Worm (Caenorhabditis elegans) whole organism, L1 larva: ENCODE results near the gene algn-8.

ENCODE experiments used
- F16B12.6 ChIP-seq: fragments of 150-350 bp; optimal IDR thresholded peaks from 2 replicates; lab custom pipeline; 2014; ENCODE audit warnings: missing biosample characterization, missing genetic modification characterization
- alr-1 ChIP-seq: fragments of 200-800 bp; sonication (Bioruptor generic); optimal IDR thresholded peaks from 2 replicates; lab custom pipeline; 2018; ENCODE audit warnings: borderline replicate concordance, mild to moderate bottlenecking, missing genetic modification characterization, missing compliant biosample characterization
- aly-2 ChIP-seq: fragments of 150-350 bp; optimal IDR thresholded peaks from 2 replicates; lab custom pipeline; 2014; ENCODE audit warnings: missing biosample characterization, missing genetic modification characterization
- blmp-1 ChIP-seq: fragments of 150-350 bp; optimal IDR thresholded peaks from 2 replicates; lab custom pipeline; 2014; ENCODE audit warnings: missing biosample characterization, missing genetic modification characterization
- ceh-8 ChIP-seq: fragments of 200-800 bp; sonication (Bioruptor generic); optimal IDR thresholded peaks from 2 replicates; lab custom pipeline; 2018; ENCODE audit warnings: mild to moderate bottlenecking, missing genetic modification characterization, moderate library complexity, missing compliant biosample characterization
- ceh-82 ChIP-seq, 3 experiments: fragments of 150-350 bp in 1 of 3; sonication (generic microtip) in 2 of 3; optimal IDR thresholded peaks; 2 replicates each; lab custom pipeline; 2014 to 2017; ENCODE audit warnings: missing biosample characterization in 3 of 3, missing genetic modification characterization in 3 of 3
- ceh-88 ChIP-seq: fragments of 200-800 bp; sonication (Bioruptor generic); IDR thresholded peaks from 2 replicates; pipeline ENCODE4 v1.3.6; 2022; ENCODE audit warnings: missing genetic modification characterization, missing compliant biosample characterization
- ceh-90 ChIP-seq: sonication (generic microtip); optimal IDR thresholded peaks from 2 replicates; lab custom pipeline; 2016; ENCODE audit warnings: missing genetic modification characterization, missing compliant biosample characterization
- dpl-1 ChIP-seq, 3 experiments: fragments of 150-350 bp in 2 of 3; sonication (generic microtip) in 1 of 3; optimal IDR thresholded peaks; 2 replicates each; lab custom pipeline; 2014 to 2017; ENCODE audit warnings: missing biosample characterization in 3 of 3, missing genetic modification characterization in 3 of 3, missing genetic modification reagents in 3 of 3
- dsc-1 ChIP-seq: sonication (generic microtip); optimal IDR thresholded peaks from 2 replicates; lab custom pipeline; 2016; ENCODE audit warnings: mild to moderate bottlenecking, missing genetic modification characterization, missing compliant biosample characterization
- efl-1 ChIP-seq, 4 experiments: fragments of 150-350 bp; optimal IDR thresholded peaks in 3 of 4; peaks in 1 of 4; 1 replicate in 1 of 4; 2 replicates in 3 of 4; lab custom pipeline; 2014; ENCODE audit warnings: missing biosample characterization in 2 of 4, missing genetic modification characterization in 2 of 4, missing genetic modification reagents in 2 of 4
- efl-3 ChIP-seq: fragments of 200-800 bp; sonication (Bioruptor generic); optimal IDR thresholded peaks from 2 replicates; lab custom pipeline; 2018; ENCODE audit warnings: mild to moderate bottlenecking, missing genetic modification characterization, missing compliant biosample characterization
- egl-27 ChIP-seq, 2 experiments: fragments of 150-350 bp in 1 of 2; sonication (generic microtip); optimal IDR thresholded peaks; 3 replicates each; lab custom pipeline; 2017 to 2018; ENCODE audit warnings: missing biosample characterization in 2 of 2, missing genetic modification characterization in 2 of 2, missing genetic modification reagents in 2 of 2
- elt-2 ChIP-seq: sonication (generic microtip); optimal IDR thresholded peaks from 2 replicates; lab custom pipeline; 2016; ENCODE audit warnings: missing genetic modification characterization, mild to moderate bottlenecking, inconsistent platforms, missing compliant biosample characterization, missing genetic modification reagents
- elt-3 ChIP-seq, 6 experiments: fragments of 150-350 bp in 1 of 6; sonication (generic microtip); optimal IDR thresholded peaks; 2 replicates each; lab custom pipeline; 2017 to 2018; ENCODE audit warnings: missing biosample characterization in 6 of 6, missing genetic modification characterization in 6 of 6, inconsistent platforms in 1 of 6
- fkh-4 ChIP-seq: sonication (generic microtip); optimal IDR thresholded peaks from 2 replicates; lab custom pipeline; 2016; ENCODE audit warnings: missing compliant biosample characterization, missing genetic modification characterization, borderline replicate concordance
- fkh-8 ChIP-seq: sonication (generic microtip); optimal IDR thresholded peaks from 2 replicates; lab custom pipeline; 2016; ENCODE audit warnings: mild to moderate bottlenecking, missing genetic modification characterization, missing compliant biosample characterization
- fos-1 ChIP-seq: fragments of 150-350 bp; optimal IDR thresholded peaks from 2 replicates; lab custom pipeline; 2014; ENCODE audit warnings: missing biosample characterization, missing genetic modification characterization
- hlh-17 ChIP-seq: fragments of 200-800 bp; sonication (Bioruptor generic); optimal IDR thresholded peaks from 2 replicates; lab custom pipeline; 2018; ENCODE audit warnings: missing genetic modification characterization, mild to moderate bottlenecking, missing compliant biosample characterization, moderate library complexity, borderline replicate concordance
- hlh-4 ChIP-seq: sonication (generic microtip); optimal IDR thresholded peaks from 2 replicates; lab custom pipeline; 2016; ENCODE audit warnings: mild to moderate bottlenecking, missing genetic modification characterization, missing compliant biosample characterization
- hpl-2 ChIP-seq: fragments of 150-350 bp; optimal IDR thresholded peaks from 2 replicates; lab custom pipeline; 2014; ENCODE audit warnings: missing biosample characterization, missing genetic modification reagents, missing genetic modification characterization
- isw-1 ChIP-seq: fragments of 200-800 bp; sonication (Bioruptor generic); IDR thresholded peaks from 2 replicates; pipeline ENCODE4 v1.3.6; 2022; ENCODE audit warnings: missing genetic modification characterization, missing compliant biosample characterization
- jun-1 ChIP-seq: fragments of 150-350 bp; optimal IDR thresholded peaks from 2 replicates; lab custom pipeline; 2014; ENCODE audit warnings: missing biosample characterization, missing genetic modification reagents, missing genetic modification characterization
- lin-13 ChIP-seq: fragments of 150-350 bp; optimal IDR thresholded peaks from 2 replicates; lab custom pipeline; 2014; ENCODE audit warnings: missing biosample characterization, missing genetic modification reagents, missing genetic modification characterization
- lin-14 ChIP-seq: fragments of 200-800 bp; sonication (Bioruptor generic); optimal IDR thresholded peaks from 2 replicates; lab custom pipeline; 2018; ENCODE audit warnings: mild to moderate bottlenecking, missing genetic modification characterization, moderate library complexity, missing compliant biosample characterization
- lin-15B ChIP-seq: fragments of 150-350 bp; sonication (generic microtip); optimal IDR thresholded peaks from 3 replicates; lab custom pipeline; 2014; ENCODE audit warnings: missing biosample characterization, missing genetic modification characterization
- lin-35 ChIP-seq, 2 experiments: fragments of 150-350 bp; optimal IDR thresholded peaks; 2 replicates each; lab custom pipeline; 2014; ENCODE audit warnings: missing biosample characterization in 2 of 2, missing genetic modification characterization in 2 of 2, missing genetic modification reagents in 2 of 2
- lir-3 ChIP-seq: sonication (generic microtip); optimal IDR thresholded peaks from 2 replicates; lab custom pipeline; 2016; ENCODE audit warnings: mild to moderate bottlenecking, missing genetic modification characterization, moderate library complexity, missing compliant biosample characterization; ENCODE audit not compliant: poor library complexity
- mab-9 ChIP-seq: fragments of 200-800 bp; sonication (Bioruptor generic); IDR thresholded peaks from 2 replicates; pipeline ENCODE4 v1.3.6; 2022; ENCODE audit warnings: missing genetic modification reagents, missing genetic modification characterization, missing compliant biosample characterization
- mep-1 ChIP-seq: fragments of 150-350 bp; optimal IDR thresholded peaks from 2 replicates; lab custom pipeline; 2014; ENCODE audit warnings: missing biosample characterization, missing genetic modification characterization
- nhr-11 ChIP-seq: fragments of 150-350 bp; optimal IDR thresholded peaks from 2 replicates; lab custom pipeline; 2014; ENCODE audit warnings: missing biosample characterization, missing genetic modification characterization
- nhr-12 ChIP-seq: sonication (generic microtip); optimal IDR thresholded peaks from 2 replicates; lab custom pipeline; 2017; ENCODE audit warnings: missing biosample characterization, missing genetic modification characterization
- nhr-19 ChIP-seq: fragments of 200-800 bp; sonication (Bioruptor generic); conservative IDR thresholded peaks from 2 replicates; pipeline ENCODE4 v1.3.6; 2022; ENCODE audit warnings: missing genetic modification characterization, missing compliant biosample characterization
- nhr-237 ChIP-seq: fragments of 150-350 bp; optimal IDR thresholded peaks from 2 replicates; lab custom pipeline; 2014; ENCODE audit warnings: missing biosample characterization, missing genetic modification characterization
- nhr-71 ChIP-seq: sonication (generic microtip); optimal IDR thresholded peaks from 2 replicates; lab custom pipeline; 2016; ENCODE audit warnings: mild to moderate bottlenecking, missing genetic modification characterization, moderate library complexity, missing compliant biosample characterization
- nhr-76 ChIP-seq: sonication (generic microtip); optimal IDR thresholded peaks from 2 replicates; lab custom pipeline; 2017; ENCODE audit warnings: missing biosample characterization, missing genetic modification characterization
- pag-3 ChIP-seq: sonication (generic microtip); optimal IDR thresholded peaks from 2 replicates; lab custom pipeline; 2017; ENCODE audit warnings: missing genetic modification characterization, mild to moderate bottlenecking, missing compliant biosample characterization, antibody characterized with exemption, borderline replicate concordance; ENCODE audit not compliant: insufficient read depth
- rnt-1 ChIP-seq: sonication (generic microtip); optimal IDR thresholded peaks from 2 replicates; lab custom pipeline; 2016; ENCODE audit warnings: mild to moderate bottlenecking, missing genetic modification characterization, moderate library complexity, missing compliant biosample characterization
- sox-4 ChIP-seq: sonication (generic microtip); optimal IDR thresholded peaks from 2 replicates; lab custom pipeline; 2016; ENCODE audit warnings: missing genetic modification characterization, missing compliant biosample characterization
- tlp-1 ChIP-seq: fragments of 150-350 bp; optimal IDR thresholded peaks from 2 replicates; lab custom pipeline; 2014; ENCODE audit warnings: missing biosample characterization, missing genetic modification characterization
- unc-130 ChIP-seq: fragments of 150-350 bp; optimal IDR thresholded peaks from 2 replicates; lab custom pipeline; 2017; ENCODE audit warnings: missing biosample characterization, missing genetic modification characterization, inconsistent platforms
- unc-30 ChIP-seq: sonication (generic microtip); optimal IDR thresholded peaks from 2 replicates; lab custom pipeline; 2017; ENCODE audit warnings: missing biosample characterization, missing genetic modification characterization
- unc-86 ChIP-seq: sonication (generic microtip); optimal IDR thresholded peaks from 2 replicates; lab custom pipeline; 2016; ENCODE audit warnings: missing genetic modification characterization, missing compliant biosample characterization
- vab-15 ChIP-seq: sonication (generic microtip); optimal IDR thresholded peaks from 2 replicates; lab custom pipeline; 2017; ENCODE audit warnings: missing genotype, mild to moderate bottlenecking, missing genetic modification characterization, missing compliant biosample characterization
- xbp-1 ChIP-seq: sonication (generic microtip); optimal IDR thresholded peaks from 2 replicates; lab custom pipeline; 2016; ENCODE audit warnings: missing genetic modification characterization, missing compliant biosample characterization
- zip-4 ChIP-seq: fragments of 200-800 bp; sonication (Bioruptor generic); optimal IDR thresholded peaks from 2 replicates; lab custom pipeline; 2018; ENCODE audit warnings: mild to moderate bottlenecking, missing genetic modification characterization, moderate library complexity, missing compliant biosample characterization
- ztf-4 ChIP-seq: fragments of 150-350 bp; optimal IDR thresholded peaks from 2 replicates; lab custom pipeline; 2014; ENCODE audit warnings: missing biosample characterization, missing genetic modification characterization

Gene algn-8

ce11 chrII:9895173-9895572 is 8.9 kb upstream of the algn-8 start:
- TF ChIP-seq aly-2 (tag; lab: Kevin White, UChicago) (no peak), elt-2 (tag; lab: Kevin White, UChicago) (no peak), lin-13 (GFP tag; lab: Kevin White, UChicago) (no peak), egl-27 (tag; optimal IDR thresholded peaks at IDR 0.05; lab: Kevin White, UChicago) (no peak)

- TF ChIP-seq hpl-2 (GFP tag; lab: Kevin White, UChicago) (no peak), lin-35 (GFP tag; optimal IDR thresholded peaks at IDR 0.05; lab: Kevin White, UChicago) (no peak), isw-1 (GFP tag; lab: Robert Waterston, UW) (no peak), efl-3 (no peak), fos-1 (no peak)
These were observed 8.2 kb upstream of the algn-8 start, which contains the start of gene F26C11.1 for ce11 chrII:9894435-9894834. F26C11.1 (plus strand) TSS chrII:9894735.

- TF ChIP-seq lir-3 (no peak), nhr-12 (tag; lab: Kevin White, UChicago) (no peak), xbp-1 (tag; lab: Kevin White, UChicago) (peak; percentile 18), dpl-1 (GFP tag; optimal IDR thresholded peaks at IDR 0.05; lab: Kevin White, UChicago) (peak; percentile 50 to 71 (median 59)), F16B12.6 (tag; lab: Kevin White, UChicago) (no peak), ceh-8 (GFP tag; lab: Kevin White, UChicago) (no peak), tlp-1 (tag; lab: Kevin White, UChicago) (no peak), nhr-76 (tag; lab: Kevin White, UChicago) (no peak), aly-2 (tag; lab: Kevin White, UChicago) (no peak), fkh-4 (no peak), alr-1 (tag; lab: Kevin White, UChicago) (no peak), vab-15 (tag; lab: Kevin White, UChicago) (no peak), zip-4 (GFP tag; lab: Kevin White, UChicago) (no peak), ceh-90 (no peak), pag-3 (tag; lab: Kevin White, UChicago) (no peak), nhr-71 (tag; lab: Kevin White, UChicago) (peak; percentile 59), nhr-19 (peak; percentile 24; the same call in 1 of the 2 replicates), unc-86 (tag; lab: Kevin White, UChicago) (no peak), blmp-1 (tag; lab: Kevin White, UChicago) (peak; percentile 45), mep-1 (peak; percentile 46), ceh-88 (GFP tag; lab: Robert Waterston, UW) (no peak), rnt-1 (tag; lab: Kevin White, UChicago) (peak; percentile 17), unc-30 (tag; lab: Kevin White, UChicago) (no peak), dsc-1 (tag; lab: Kevin White, UChicago) (no peak), mab-9 (no peak), isw-1 (GFP tag; lab: Robert Waterston, UW) (peak; percentile 9; the same call in 1 of the 2 replicates), ceh-82 (tag; optimal IDR thresholded peaks at IDR 0.05; lab: Kevin White, UChicago) (peak in 2 of 3 experiments; percentile 11 to 24), fkh-8 (tag; lab: Kevin White, UChicago) (no peak), nhr-11 (tag; lab: Kevin White, UChicago) (no peak), nhr-237 (tag; lab: Kevin White, UChicago) (no peak), lin-14 (GFP tag; lab: Kevin White, UChicago) (peak; percentile 38), ztf-4 (tag; lab: Kevin White, UChicago) (peak; percentile 28), hlh-4 (no peak), jun-1 (tag; lab: Kevin White, UChicago) (no peak), sox-4 (tag; lab: Kevin White, UChicago) (no peak), lin-15B (tag; lab: Kevin White, UChicago) (peak; percentile 46), unc-130 (tag; lab: Kevin White, UChicago) (no peak), efl-1 (optimal IDR thresholded peaks at IDR 0.05; lab: Kevin White, UChicago) (peak; percentile 63 to 68), efl-1 (GFP tag; optimal IDR thresholded peaks at IDR 0.05 in 1 of 2; lab: Kevin White, UChicago) (peak; percentile 53 to 94), hlh-17 (GFP tag; lab: Kevin White, UChicago) (no peak), egl-27 (tag; optimal IDR thresholded peaks at IDR 0.05; lab: Kevin White, UChicago) (no peak), elt-3 (tag; optimal IDR thresholded peaks at IDR 0.05; lab: Kevin White, UChicago) (peak in 1 of 6 experiments; percentile 68)
These were observed 6.2 kb upstream of the algn-8 start, which contains the start of gene C08H9.16 for ce11 chrII:9892409-9892808. C08H9.16 (plus strand) TSS chrII:9892778.
